Fruit fly (Drosophila melanogaster) whole organism, adult: Measurements from ENCODE around the gene tgo.

Experiments
- CG11617 ChIP-seq: fragments of 200-800 bp; sonication (Bioruptor generic); optimal IDR thresholded peaks from 2 replicates; lab custom pipeline; 2017; ENCODE audit warnings: mild to moderate bottlenecking, missing biosample characterization, missing genetic modification reagents, missing genetic modification characterization
- CG12768 ChIP-seq: fragments of 200-800 bp; sonication (Bioruptor generic); optimal IDR thresholded peaks from 2 replicates; lab custom pipeline; 2017; ENCODE audit warnings: missing biosample characterization, missing genetic modification characterization, mild to moderate bottlenecking, moderate library complexity, missing genetic modification reagents
- CG14711 ChIP-seq: fragments of 200-800 bp; sonication (Bioruptor generic); optimal IDR thresholded peaks from 2 replicates; lab custom pipeline; 2018; ENCODE audit warnings: missing biosample characterization, mild to moderate bottlenecking, missing genetic modification characterization, moderate library complexity
- CG1620 ChIP-seq: fragments of 200-800 bp; sonication (Bioruptor generic); optimal IDR thresholded peaks from 2 replicates; lab custom pipeline; 2016; ENCODE audit warnings: missing biosample characterization, missing genetic modification characterization
- CG33017 ChIP-seq: fragments of 200-800 bp; sonication (Bioruptor generic); optimal IDR thresholded peaks from 2 replicates; lab custom pipeline; 2018; ENCODE audit warnings: missing biosample characterization, mild to moderate bottlenecking, missing genetic modification characterization, moderate library complexity
- CG5204 ChIP-seq: fragments of 200-800 bp; sonication (Bioruptor generic); optimal IDR thresholded peaks from 2 replicates; lab custom pipeline; 2016; ENCODE audit warnings: missing biosample characterization, missing genetic modification characterization
- CG7045 ChIP-seq: fragments of 200-800 bp; sonication (Bioruptor generic); optimal IDR thresholded peaks from 2 replicates; lab custom pipeline; 2017; ENCODE audit warnings: missing biosample characterization, mild to moderate bottlenecking, missing genetic modification characterization
- CG7101 ChIP-seq: fragments of 200-800 bp; sonication (Bioruptor generic); optimal IDR thresholded peaks from 2 replicates; lab custom pipeline; 2018; ENCODE audit warnings: missing biosample characterization, mild to moderate bottlenecking, missing genetic modification characterization, moderate library complexity
- Clk ChIP-seq: fragments of 200-800 bp; sonication (Bioruptor generic); optimal IDR thresholded peaks from 2 replicates; lab custom pipeline; 2017; ENCODE audit warnings: missing biosample characterization, missing genetic modification characterization
- Crg-1 ChIP-seq: fragments of 200-800 bp; sonication (Bioruptor generic); optimal IDR thresholded peaks from 2 replicates; lab custom pipeline; 2016; ENCODE audit warnings: missing biosample characterization, missing genetic modification characterization
- Hr96 ChIP-seq: fragments of 200-800 bp; sonication (Bioruptor generic); optimal IDR thresholded peaks from 2 replicates; lab custom pipeline; 2016; ENCODE audit warnings: missing biosample characterization, missing genetic modification characterization
- Mnt ChIP-seq: fragments of 200-800 bp; sonication (Bioruptor generic); optimal IDR thresholded peaks from 2 replicates; lab custom pipeline; 2016; ENCODE audit warnings: missing biosample characterization, mild to moderate bottlenecking, missing genetic modification characterization
- bab1 ChIP-seq: fragments of 200-800 bp; sonication (Bioruptor generic); optimal IDR thresholded peaks from 3 replicates; lab custom pipeline; 2019; ENCODE audit warnings: missing biosample characterization, mild to moderate bottlenecking, missing genetic modification characterization, moderate library complexity
- cic ChIP-seq: fragments of 200-800 bp; sonication (Bioruptor generic); optimal IDR thresholded peaks from 2 replicates; lab custom pipeline; 2017; ENCODE audit warnings: missing biosample characterization, mild to moderate bottlenecking, missing genetic modification characterization, moderate library complexity
- cnc ChIP-seq, 2 experiments: fragments of >200 bp; optimal IDR thresholded peaks; 2 replicates each; lab custom pipeline; 2017
- kay ChIP-seq: fragments of 200-800 bp; sonication (Bioruptor generic); peaks from one replicate; lab custom pipeline; 2016; ENCODE audit warnings: missing biosample characterization, missing genetic modification characterization, borderline replicate concordance
- ovo ChIP-seq: fragments of 200-800 bp; sonication (Bioruptor generic); optimal IDR thresholded peaks from 2 replicates; lab custom pipeline; 2016; ENCODE audit warnings: missing biosample characterization, missing genetic modification characterization
- pad ChIP-seq: fragments of 200-800 bp; sonication (Bioruptor generic); optimal IDR thresholded peaks from 3 replicates; lab custom pipeline; 2017; ENCODE audit warnings: missing biosample characterization, missing genetic modification characterization, mild to moderate bottlenecking, moderate library complexity, missing genetic modification reagents
- tj ChIP-seq: fragments of 200-800 bp; sonication (Bioruptor generic); optimal IDR thresholded peaks from 3 replicates; lab custom pipeline; 2017; ENCODE audit warnings: missing biosample characterization, mild to moderate bottlenecking, missing genetic modification characterization, moderate library complexity
- toe ChIP-seq: fragments of 200-800 bp; sonication (Bioruptor generic); optimal IDR thresholded peaks from 2 replicates; lab custom pipeline; 2016; ENCODE audit warnings: missing biosample characterization, missing genetic modification characterization

tgo gene

DNA sequence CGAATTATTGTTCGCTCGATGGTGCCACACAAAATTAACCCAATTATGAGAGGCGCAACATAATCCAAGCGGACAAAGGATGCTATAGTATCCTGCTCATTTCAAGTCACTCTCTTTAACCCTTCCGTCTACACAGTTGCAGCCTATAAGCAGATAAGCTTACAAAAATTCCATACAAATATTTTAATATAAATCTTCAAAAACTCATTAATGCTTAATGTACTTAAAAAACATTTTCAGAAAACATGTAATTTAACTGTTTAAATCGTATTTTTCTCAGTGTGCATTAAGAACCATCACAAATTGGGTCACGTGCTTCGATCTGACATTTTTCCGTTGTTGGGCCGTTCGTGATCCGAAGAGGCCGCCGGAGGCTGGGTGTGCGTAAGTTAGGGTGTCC is 51.0 kb downstream of the tgo start:
- TF ChIP-seq CG7101 (tag; lab: Kevin White, UChicago), result no peak
- no peak for TF ChIP-seq Crg-1
- no peak for TF ChIP-seq Hr96 (GFP tag; lab: Kevin White, UChicago)
- TF ChIP-seq kay, result no peak
- no peak for TF ChIP-seq CG12768
- TF ChIP-seq CG5204 (GFP tag; lab: Kevin White, UChicago), result no peak
- TF ChIP-seq cic (GFP tag; lab: Kevin White, UChicago), result no peak
- no peak for TF ChIP-seq toe
- no peak for TF ChIP-seq Mnt (GFP tag; lab: Kevin White, UChicago)
- TF ChIP-seq CG14711, result no peak
- no peak for TF ChIP-seq bab1
- TF ChIP-seq pad (GFP tag; lab: Kevin White, UChicago), result no peak
- no peak for TF ChIP-seq tj (GFP tag; lab: Kevin White, UChicago)
- no peak for TF ChIP-seq Clk
- no peak for TF ChIP-seq cnc (optimal IDR thresholded peaks at IDR 0.05; lab: Kevin White, UChicago)
- no peak for TF ChIP-seq ovo (GFP tag; lab: Kevin White, UChicago)
- no peak for TF ChIP-seq CG7045 (GFP tag; lab: Kevin White, UChicago)
- no peak for TF ChIP-seq CG11617
- no peak for TF ChIP-seq CG1620 (GFP tag; lab: Kevin White, UChicago)
- TF ChIP-seq CG33017 (tag; lab: Kevin White, UChicago), result no peak
